Fruit fly (Drosophila melanogaster): Measurements from ENCODE around the gene sn.

The sn gene

dm6 chrX:7934679-7935078 is 29.1 kb upstream of the sn start, which contains the start of gene RpS14b (continued):
- no peak; the same call in 2 of the 3 replicates for TF ChIP-seq CG8119 (GFP tag; IDR thresholded peaks at IDR 0.05)
- TF ChIP-seq CG15336 (GFP tag; IDR thresholded peaks at IDR 0.05): peak; percentile 29; the same call in 1 of the 2 replicates
- peak; percentile 30 for TF ChIP-seq CG11902 (GFP tag; optimal IDR thresholded peaks at IDR 0.05)
- TF ChIP-seq acj6 (GFP tag; optimal IDR thresholded peaks at IDR 0.05): peak; percentile 25
- TF ChIP-seq CG4318 (GFP tag; optimal IDR thresholded peaks at IDR 0.05): no peak
- TF ChIP-seq CG7368 (GFP tag; optimal IDR thresholded peaks at IDR 0.05): peak; percentile 70
- TF ChIP-seq lz (GFP tag; optimal IDR thresholded peaks at IDR 0.05): peak; percentile 74
- peak; percentile 68 for TF ChIP-seq Met (GFP tag; optimal IDR thresholded peaks at IDR 0.05)
- TF ChIP-seq ss (GFP tag; optimal IDR thresholded peaks at IDR 0.05): peak; percentile 59 to 70
- peak; percentile 43 for TF ChIP-seq dac (GFP tag; optimal IDR thresholded peaks at IDR 0.05)
- TF ChIP-seq Hr4 (GFP tag; optimal IDR thresholded peaks at IDR 0.05): no peak
- peak; percentile 68 for TF ChIP-seq CG3919 (GFP tag; optimal IDR thresholded peaks at IDR 0.05)
- TF ChIP-seq eg (GFP tag; IDR thresholded peaks at IDR 0.05): peak; percentile 75
- no peak for TF ChIP-seq Ets21C (GFP tag; optimal IDR thresholded peaks at IDR 0.05)
- TF ChIP-seq CG6854 (GFP tag; optimal IDR thresholded peaks at IDR 0.05): peak; percentile 71

dm6 chrX:7935798-7936572 is 27.8 kb upstream of the sn start, which contains the start of gene Ubr3:
Gene Ubr3 (plus strand): TSS chrX:7935896.
- TF ChIP-seq fkh (GFP tag; optimal IDR thresholded peaks at IDR 0.05) (peak; percentile 25), CG8119 (GFP tag; IDR thresholded peaks at IDR 0.05) (no peak), achi (GFP tag; optimal IDR thresholded peaks at IDR 0.05) (no peak), Sox14 (GFP tag; optimal IDR thresholded peaks at IDR 0.05) (peak; percentile 36), Blimp-1 (GFP tag; optimal IDR thresholded peaks at IDR 0.05) (no peak), CG16779 (tag; optimal IDR thresholded peaks at IDR 0.05) (no peak), CG11294 (GFP tag; IDR thresholded peaks at IDR 0.05) (no peak), esn (GFP tag; optimal IDR thresholded peaks at IDR 0.05) (peak; percentile 5), Hr4 (GFP tag; optimal IDR thresholded peaks at IDR 0.05) (no peak), CG31627 (GFP tag; optimal IDR thresholded peaks at IDR 0.05) (peak; percentile 1), ss (GFP tag; optimal IDR thresholded peaks at IDR 0.05) (peak; percentile 28 to 47), CG34406 (GFP tag; optimal IDR thresholded peaks at IDR 0.05) (no peak), CG8319 (GFP tag; optimal IDR thresholded peaks at IDR 0.05) (no peak), Eip78C (GFP tag) (peak; percentile 50), Gug (GFP tag; IDR thresholded peaks at IDR 0.05) (no peak), CG6808 (GFP tag; optimal IDR thresholded peaks at IDR 0.05) (peak; percentile 10), OdsH (GFP tag; optimal IDR thresholded peaks at IDR 0.05) (no peak), svp (GFP tag) (peak; percentile 76), CG6163 (GFP tag; IDR thresholded peaks at IDR 0.05) (0 out of 3 replicates have a peak, but pooled peaks have one; percentile 23), CG3919 (GFP tag; optimal IDR thresholded peaks at IDR 0.05) (peak; percentile 8), CG6854 (GFP tag; optimal IDR thresholded peaks at IDR 0.05) (no peak)

dm6 chrX:7937588-7938481 is 26.0 kb upstream of the sn start:
- TF ChIP-seq Eip75B (GFP tag; optimal IDR thresholded peaks at IDR 0.05) (peak; percentile 84), CG7368 (GFP tag; optimal IDR thresholded peaks at IDR 0.05) (peak; percentile 67), CG10669 (GFP tag; optimal IDR thresholded peaks at IDR 0.05) (peak; percentile 79), CG11294 (GFP tag; IDR thresholded peaks at IDR 0.05) (peak; percentile 81), dac (GFP tag; optimal IDR thresholded peaks at IDR 0.05) (peak; percentile 87), topi (GFP tag; optimal IDR thresholded peaks at IDR 0.05) (peak; percentile 91), Hr4 (GFP tag; optimal IDR thresholded peaks at IDR 0.05) (peak; percentile 88), CG32006 (GFP tag; optimal IDR thresholded peaks at IDR 0.05) (peak; percentile 96), fd59A (GFP tag; optimal IDR thresholded peaks at IDR 0.05) (peak; percentile 83), esn (GFP tag; optimal IDR thresholded peaks at IDR 0.05) (peak; percentile 90), CG4318 (GFP tag; optimal IDR thresholded peaks at IDR 0.05) (peak; percentile 92), ss (GFP tag; optimal IDR thresholded peaks at IDR 0.05) (peak; percentile 64 to 75), OdsH (GFP tag; optimal IDR thresholded peaks at IDR 0.05) (peak; percentile 80), CG8319 (GFP tag; optimal IDR thresholded peaks at IDR 0.05) (peak; percentile 62), fd85E (GFP tag; optimal IDR thresholded peaks at IDR 0.05) (peak; percentile 42), CG6276 (GFP tag; optimal IDR thresholded peaks at IDR 0.05) (peak; percentile 89), Smox (GFP tag; optimal IDR thresholded peaks at IDR 0.05) (peak; percentile 82), CG6163 (GFP tag; IDR thresholded peaks at IDR 0.05) (peak; percentile 75), CG31627 (GFP tag; optimal IDR thresholded peaks at IDR 0.05) (peak; percentile 87), cyc (GFP tag; optimal IDR thresholded peaks at IDR 0.05) (peak; percentile 85), CG11762 (GFP tag; optimal IDR thresholded peaks at IDR 0.05; ENCODE audit: insufficient read depth) (peak; percentile 78), Eip93F (GFP tag; optimal IDR thresholded peaks at IDR 0.05) (no peak), Sox15 (GFP tag; optimal IDR thresholded peaks at IDR 0.05) (peak; percentile 80), CG15336 (GFP tag; IDR thresholded peaks at IDR 0.05) (peak; percentile 85)
